Fruit fly (Drosophila melanogaster) whole organism, embryonic: ENCODE measurements around the gene COX7AL2.

Experiments used
- Awh ChIP-seq: fragments of 200-800 bp; sonication (Bioruptor generic); IDR thresholded peaks from 2 replicates; pipeline ENCODE4, ENCODE4 v1.3.6; 2022; ENCODE audit warnings: missing biosample characterization, missing genetic modification characterization
- CG11504 ChIP-seq: fragments of 200-800 bp; sonication (Bioruptor generic); optimal IDR thresholded peaks from 3 replicates; lab custom pipeline; 2019; ENCODE audit warnings: missing biosample characterization, mild to moderate bottlenecking, missing genetic modification characterization, moderate library complexity
- CG1233 ChIP-seq: fragments of 200-800 bp; sonication (Bioruptor generic); optimal IDR thresholded peaks from 4 replicates; lab custom pipeline; 2018; ENCODE audit warnings: missing biosample characterization, mild to moderate bottlenecking, missing genetic modification characterization
- CG13424 ChIP-seq: fragments of 200-800 bp; sonication (Bioruptor generic); optimal IDR thresholded peaks from 2 replicates; lab custom pipeline; 2019; ENCODE audit warnings: missing biosample characterization, mild to moderate bottlenecking, missing genetic modification characterization, moderate library complexity
- CG14050 ChIP-seq: fragments of 200-800 bp; sonication (Bioruptor generic); IDR thresholded peaks from 3 replicates; pipeline ENCODE4 v1.3.6; 2022; ENCODE audit warnings: missing biosample characterization, missing genetic modification characterization
- CG17385 ChIP-seq: fragments of 200-800 bp; sonication (Bioruptor generic); optimal IDR thresholded peaks from 3 replicates; lab custom pipeline; 2018; ENCODE audit warnings: missing biosample characterization, mild to moderate bottlenecking, missing genetic modification characterization
- CG17829 ChIP-seq: fragments of 200-800 bp; optimal IDR thresholded peaks from 2 replicates; lab custom pipeline; 2019; ENCODE audit warnings: missing biosample characterization, mild to moderate bottlenecking, missing genetic modification characterization, moderate library complexity
- CG17912 ChIP-seq: fragments of 200-800 bp; sonication (Bioruptor generic); optimal IDR thresholded peaks from 2 replicates; lab custom pipeline; 2018; ENCODE audit warnings: missing biosample characterization, mild to moderate bottlenecking, missing genetic modification characterization
- CG18764 ChIP-seq: fragments of 200-800 bp; sonication (Bioruptor generic); optimal IDR thresholded peaks from 3 replicates; lab custom pipeline; 2016; ENCODE audit warnings: missing biosample characterization, missing genetic modification characterization
- CG2678 ChIP-seq: fragments of 200-800 bp; sonication (Bioruptor generic); optimal IDR thresholded peaks from 3 replicates; lab custom pipeline; 2019; ENCODE audit warnings: missing biosample characterization, mild to moderate bottlenecking, missing genetic modification characterization, moderate library complexity
- CG4282 ChIP-seq: fragments of 200-800 bp; sonication (Bioruptor generic); optimal IDR thresholded peaks from 2 replicates; lab custom pipeline; 2016; ENCODE audit warnings: missing biosample characterization, missing genetic modification characterization
- CG4617 ChIP-seq: fragments of 200-800 bp; sonication (Bioruptor generic); optimal IDR thresholded peaks from 3 replicates; lab custom pipeline; 2016; ENCODE audit warnings: missing biosample characterization, missing genetic modification characterization, borderline replicate concordance
- CG4854 ChIP-seq: fragments of 200-800 bp; sonication (Bioruptor generic); optimal IDR thresholded peaks from 2 replicates; lab custom pipeline; 2016; ENCODE audit warnings: missing biosample characterization, missing genetic modification characterization, inconsistent platforms
- CG5245 ChIP-seq: fragments of 200-800 bp; sonication (Bioruptor generic); optimal IDR thresholded peaks from 3 replicates; lab custom pipeline; 2016; ENCODE audit warnings: missing biosample characterization, missing genetic modification characterization
- CG7987 ChIP-seq: fragments of 200-800 bp; sonication (Bioruptor generic); optimal IDR thresholded peaks from 2 replicates; lab custom pipeline; 2018; ENCODE audit warnings: missing biosample characterization, mild to moderate bottlenecking, missing genetic modification characterization, moderate library complexity
- CG8089 ChIP-seq: fragments of 200-800 bp; sonication (Bioruptor generic); optimal IDR thresholded peaks from 3 replicates; lab custom pipeline; 2016; ENCODE audit warnings: missing biosample characterization, missing genetic modification characterization
- CG8359 ChIP-seq: fragments of 200-800 bp; sonication (Bioruptor generic); optimal IDR thresholded peaks from 2 replicates; lab custom pipeline; 2017; ENCODE audit warnings: missing biosample characterization, mild to moderate bottlenecking, missing genetic modification characterization, borderline replicate concordance
- CG8478 ChIP-seq: fragments of >200 bp; optimal IDR thresholded peaks from 2 replicates; lab custom pipeline; 2018
- CG9437 ChIP-seq: fragments of 200-800 bp; sonication (Bioruptor generic); optimal IDR thresholded peaks from 2 replicates; lab custom pipeline; 2018; ENCODE audit warnings: missing biosample characterization, mild to moderate bottlenecking, missing genetic modification characterization
- CoRest ChIP-seq: fragments of 200-800 bp; sonication (Bioruptor generic); optimal IDR thresholded peaks from 3 replicates; lab custom pipeline; 2018; ENCODE audit warnings: missing biosample characterization, mild to moderate bottlenecking, missing genetic modification characterization, moderate library complexity
- Dek ChIP-seq: fragments of 200-800 bp; sonication (Bioruptor generic); optimal IDR thresholded peaks from 3 replicates; lab custom pipeline; 2019; ENCODE audit warnings: missing biosample characterization, mild to moderate bottlenecking, missing genetic modification characterization, moderate library complexity
- Dfd ChIP-seq, 2 experiments: fragments of >200 bp; optimal IDR thresholded peaks; 2 replicates each; lab custom pipeline; 2017; ENCODE audit warnings: missing biosample characterization in 2 of 2, missing genetic modification characterization in 2 of 2
- Dip2 ChIP-seq: fragments of 200-800 bp; sonication (Bioruptor generic); IDR thresholded peaks from 2 replicates; pipeline ENCODE4 v1.3.6; 2022; ENCODE audit warnings: missing biosample characterization, missing genetic modification characterization
- Dip3 ChIP-seq: fragments of 200-800 bp; sonication (Bioruptor generic); optimal IDR thresholded peaks from 3 replicates; lab custom pipeline; 2016; ENCODE audit warnings: missing biosample characterization, missing genetic modification characterization
- Dll ChIP-seq: fragments of 200-800 bp; sonication (Bioruptor generic); IDR thresholded peaks from 4 replicates; pipeline ENCODE4 v1.3.6; 2022; ENCODE audit warnings: missing biosample characterization, missing genetic modification characterization; ENCODE audit not compliant: partially characterized antibody
- Gsc ChIP-seq: fragments of 200-800 bp; sonication (Bioruptor generic); IDR thresholded peaks from 2 replicates; pipeline ENCODE4 v1.3.6; 2022; ENCODE audit warnings: missing biosample characterization, missing genetic modification characterization
- Kr ChIP-seq: fragments of 200-800 bp; sonication (Bioruptor generic); optimal IDR thresholded peaks from 2 replicates; lab custom pipeline; 2017; ENCODE audit warnings: missing biosample characterization, mild to moderate bottlenecking, missing genetic modification characterization
- Mad ChIP-seq: fragments of 200-800 bp; sonication (Bioruptor generic); optimal IDR thresholded peaks from 2 replicates; lab custom pipeline; 2016; ENCODE audit warnings: missing biosample characterization, missing genetic modification characterization
- Mes4 ChIP-seq: fragments of 200-800 bp; sonication (Bioruptor generic); optimal IDR thresholded peaks from 2 replicates; lab custom pipeline; 2016; ENCODE audit warnings: missing biosample characterization, missing genetic modification characterization
- Poxn ChIP-seq: fragments of 200-800 bp; sonication (Bioruptor generic); IDR thresholded peaks from 2 replicates; pipeline ENCODE4 v1.3.6; 2022; ENCODE audit warnings: missing biosample characterization, missing genetic modification characterization
- Ptx1 ChIP-seq: fragments of 200-800 bp; sonication (Bioruptor generic); IDR thresholded peaks from 2 replicates; pipeline ENCODE4 v1.3.6; 2022; ENCODE audit warnings: missing biosample characterization, missing genetic modification characterization
- Sox102F ChIP-seq: fragments of 200-800 bp; sonication (Bioruptor generic); optimal IDR thresholded peaks from 2 replicates; lab custom pipeline; 2018; ENCODE audit warnings: missing biosample characterization, mild to moderate bottlenecking, missing genetic modification characterization, moderate library complexity
- TFAM ChIP-seq: fragments of 200-800 bp; sonication (Bioruptor generic); optimal IDR thresholded peaks from 2 replicates; lab custom pipeline; 2017; ENCODE audit warnings: missing biosample characterization, missing genetic modification characterization, inconsistent platforms
- Xbp1 ChIP-seq: fragments of 200-800 bp; sonication (Bioruptor generic); optimal IDR thresholded peaks from 3 replicates; lab custom pipeline; 2016; ENCODE audit warnings: missing biosample characterization, mild to moderate bottlenecking, missing genetic modification characterization
- ab ChIP-seq: fragments of 200-800 bp; sonication (Bioruptor generic); optimal IDR thresholded peaks from 2 replicates; lab custom pipeline; 2016; ENCODE audit warnings: missing biosample characterization, missing genetic modification characterization
- amos ChIP-seq: fragments of 200-800 bp; sonication (Bioruptor generic); IDR thresholded peaks from 2 replicates; pipeline ENCODE4 v1.3.6; 2022; ENCODE audit warnings: missing biosample characterization, missing genetic modification characterization; ENCODE audit not compliant: partially characterized antibody
- dan ChIP-seq: fragments of 200-800 bp; sonication (Bioruptor generic); IDR thresholded peaks from 2 replicates; pipeline ENCODE4 v1.3.6; 2022; ENCODE audit warnings: missing biosample characterization, missing genetic modification characterization
- emc ChIP-seq: fragments of 200-800 bp; sonication (Bioruptor generic); optimal IDR thresholded peaks from 2 replicates; lab custom pipeline; 2016; ENCODE audit warnings: missing biosample characterization, missing genetic modification characterization
- gro ChIP-seq: fragments of 200-800 bp; sonication (Bioruptor generic); optimal IDR thresholded peaks from 2 replicates; lab custom pipeline; 2016; ENCODE audit warnings: missing biosample characterization, missing genetic modification characterization
- ham ChIP-seq: fragments of 200-800 bp; sonication (Bioruptor generic); IDR thresholded peaks from 2 replicates; pipeline ENCODE4 v1.3.6; 2022; ENCODE audit warnings: missing biosample characterization, missing genetic modification characterization
- klu ChIP-seq: fragments of 200-800 bp; sonication (Bioruptor generic); IDR thresholded peaks from 2 replicates; pipeline ENCODE4 v1.3.6; 2022; ENCODE audit warnings: missing biosample characterization, missing genetic modification characterization
- luna ChIP-seq: fragments of 200-800 bp; sonication (Bioruptor generic); optimal IDR thresholded peaks from 2 replicates; lab custom pipeline; 2016; ENCODE audit warnings: missing biosample characterization, missing genetic modification characterization
- pfk ChIP-seq: fragments of 200-800 bp; sonication (Bioruptor generic); optimal IDR thresholded peaks from 2 replicates; lab custom pipeline; 2018; ENCODE audit warnings: missing biosample characterization, mild to moderate bottlenecking, missing genetic modification characterization, moderate library complexity
- sim ChIP-seq: fragments of 200-800 bp; sonication (Bioruptor generic); IDR thresholded peaks from 2 replicates; pipeline ENCODE4 v1.3.6; 2022; ENCODE audit warnings: missing biosample characterization, missing genetic modification characterization
- stc ChIP-seq: fragments of 200-800 bp; sonication (Bioruptor generic); IDR thresholded peaks from 2 replicates; pipeline ENCODE4 v1.3.6; 2022; ENCODE audit warnings: missing biosample characterization, missing genetic modification characterization
- tna ChIP-seq: fragments of 200-800 bp; sonication (Bioruptor generic); IDR thresholded peaks from 2 replicates; pipeline ENCODE4 v1.3.6; 2022; ENCODE audit warnings: missing biosample characterization, missing genetic modification characterization; ENCODE audit not compliant: partially characterized antibody
- z ChIP-seq: fragments of 200-800 bp; sonication (Bioruptor generic); IDR thresholded peaks from 3 replicates; pipeline ENCODE4 v1.3.6; 2022; ENCODE audit warnings: missing biosample characterization, missing genetic modification characterization
- zen2 ChIP-seq: fragments of 200-800 bp; sonication (Bioruptor generic); IDR thresholded peaks from 3 replicates; pipeline ENCODE4 v1.3.6; 2022; ENCODE audit warnings: missing biosample characterization, missing genetic modification characterization; ENCODE audit not compliant: partially characterized antibody
- zf30C ChIP-seq: fragments of 200-800 bp; sonication (Bioruptor generic); optimal IDR thresholded peaks from 3 replicates; lab custom pipeline; 2018; ENCODE audit warnings: missing biosample characterization, mild to moderate bottlenecking, missing genetic modification characterization
- zfh1 ChIP-seq: fragments of 200-800 bp; sonication (Bioruptor generic); IDR thresholded peaks from 3 replicates; pipeline ENCODE4 v1.3.6; 2022; ENCODE audit warnings: missing biosample characterization, missing genetic modification characterization

COX7AL2 gene

dm6 chr2L:2202853-2203717, 5.4 kb upstream of the COX7AL2 start (continued):
- TF ChIP-seq Dfd (GFP tag; optimal IDR thresholded peaks at IDR 0.05; lab: Kevin White, UChicago) (no peak), z (GFP tag; lab: Robert Waterston, UW) (peak; percentile 75), pfk (GFP tag; lab: Kevin White, UChicago) (no peak), Gsc (no peak), ham (GFP tag; lab: Robert Waterston, UW) (no peak), CG5245 (GFP tag; lab: Kevin White, UChicago) (no peak), Dip3 (GFP tag; lab: Kevin White, UChicago) (no peak), CG8478 (no peak), zfh1 (no peak), CG2678 (peak; percentile 3), CG11504 (tag; lab: Kevin White, UChicago) (no peak), Xbp1 (GFP tag; lab: Kevin White, UChicago) (no peak), dan (GFP tag; lab: Robert Waterston, UW) (no peak), CG9437 (GFP tag; lab: Kevin White, UChicago) (peak; percentile 70), Dll (GFP tag; lab: Robert Waterston, UW) (peak; percentile 34; the same call in 2 of the 4 replicates), luna (no peak), Awh (GFP tag; lab: Robert Waterston, UW) (0 out of 2 replicates have a peak, but pooled peaks have one; percentile 8), TFAM (no peak), sim (GFP tag; lab: Robert Waterston, UW) (0 out of 2 replicates have a peak, but pooled peaks have one; percentile 5), CG7987 (GFP tag; lab: Kevin White, UChicago) (peak; percentile 36), amos (GFP tag; lab: Robert Waterston, UW) (peak; percentile 12; the same call in 1 of the 2 replicates), Poxn (GFP tag; lab: Robert Waterston, UW) (no peak), CG14050 (GFP tag; lab: Robert Waterston, UW) (no peak), CG8359 (GFP tag; lab: Kevin White, UChicago) (no peak), klu (GFP tag; lab: Robert Waterston, UW) (no peak), CG18764 (GFP tag; lab: Kevin White, UChicago) (no peak), Dek (tag; lab: Kevin White, UChicago) (no peak), gro (GFP tag; lab: Kevin White, UChicago) (no peak), zen2 (peak; percentile 77; the same call in 2 of the 3 replicates), Dip2 (no peak), CG4617 (GFP tag; lab: Kevin White, UChicago) (no peak), stc (GFP tag; lab: Robert Waterston, UW) (no peak), CG13424 (tag; lab: Kevin White, UChicago) (no peak), CG17385 (GFP tag; lab: Kevin White, UChicago) (no peak), emc (GFP tag; lab: Kevin White, UChicago) (no peak), Sox102F (no peak), Kr (no peak), CG17912 (GFP tag; lab: Kevin White, UChicago) (no peak), CoRest (peak; percentile 0), CG4854 (GFP tag; lab: Kevin White, UChicago) (no peak), Ptx1 (no peak), tna (GFP tag; lab: Robert Waterston, UW) (peak; percentile 53; the same call in 1 of the 2 replicates), ab (GFP tag; lab: Kevin White, UChicago) (peak; percentile 89), CG17829 (tag; lab: Kevin White, UChicago) (no peak), CG8089 (GFP tag; lab: Kevin White, UChicago) (no peak), Mad (GFP tag; lab: Kevin White, UChicago) (no peak), CG4282 (GFP tag; lab: Kevin White, UChicago) (no peak), Mes4 (GFP tag; lab: Kevin White, UChicago) (no peak), zf30C (GFP tag; lab: Kevin White, UChicago) (no peak), CG1233 (GFP tag; lab: Kevin White, UChicago) (no peak)
